Fruit fly (Drosophila melanogaster) whole organism, embryonic: Measurements from ENCODE around the gene CG6153.
A peak's percentile ranks its signal among the peaks of the same experiment; 100 is the strongest.

Experiments
- Atf3 ChIP-seq: fragments of 200-800 bp; sonication (Bioruptor generic); optimal IDR thresholded peaks from 3 replicates; lab custom pipeline; 2016; ENCODE audit warnings: missing biosample characterization, missing genetic modification characterization
- Atf6 ChIP-seq: fragments of 200-800 bp; sonication (Bioruptor generic); IDR thresholded peaks from 2 replicates; pipeline ENCODE4 v1.3.6; 2022; ENCODE audit warnings: missing biosample characterization, missing genetic modification characterization
- B-H1 ChIP-seq: fragments of 200-800 bp; sonication (Bioruptor generic); IDR thresholded peaks from 3 replicates; pipeline ENCODE4 v1.3.6; 2022; ENCODE audit warnings: missing biosample characterization, missing genetic modification characterization
- BEAF-32 ChIP-seq: fragments of 200-800 bp; sonication (Bioruptor generic); optimal IDR thresholded peaks from 3 replicates; lab custom pipeline; 2017; ENCODE audit warnings: missing biosample characterization, missing genetic modification characterization, mild to moderate bottlenecking, moderate library complexity, missing genetic modification reagents
- CG10209 ChIP-seq: fragments of 200-800 bp; sonication (Bioruptor generic); optimal IDR thresholded peaks from 3 replicates; lab custom pipeline; 2017; ENCODE audit warnings: missing biosample characterization, mild to moderate bottlenecking, missing genetic modification characterization, missing genetic modification reagents
- CG10462 ChIP-seq: fragments of 200-800 bp; sonication (Bioruptor generic); optimal IDR thresholded peaks from 2 replicates; lab custom pipeline; 2016; ENCODE audit warnings: missing biosample characterization, missing genetic modification characterization
- CG11247 ChIP-seq: fragments of 200-800 bp; sonication (Bioruptor generic); IDR thresholded peaks from 2 replicates; pipeline ENCODE4 v1.3.6; 2022; ENCODE audit warnings: missing biosample characterization, missing genetic modification characterization
- CG11456 ChIP-seq: fragments of 200-800 bp; sonication (Bioruptor generic); IDR thresholded peaks from 3 replicates; pipeline ENCODE4 v1.3.6; 2022; ENCODE audit warnings: missing biosample characterization, missing genetic modification characterization
- CG15269 ChIP-seq: fragments of 200-800 bp; sonication (Bioruptor generic); optimal IDR thresholded peaks from 2 replicates; lab custom pipeline; 2018; ENCODE audit warnings: missing biosample characterization, mild to moderate bottlenecking, missing genetic modification characterization, moderate library complexity
- CG15514 ChIP-seq: fragments of 200-800 bp; sonication (Bioruptor generic); optimal IDR thresholded peaks from 3 replicates; lab custom pipeline; 2017; ENCODE audit warnings: missing biosample characterization, missing genetic modification characterization, mild to moderate bottlenecking, moderate library complexity, missing genetic modification reagents
- CG16813 ChIP-seq: fragments of 200-800 bp; sonication (Bioruptor generic); IDR thresholded peaks from 3 replicates; pipeline ENCODE4 v1.3.6; 2022; ENCODE audit warnings: missing biosample characterization, missing genetic modification characterization; ENCODE audit not compliant: partially characterized antibody
- CG17359 ChIP-seq: fragments of 200-800 bp; sonication (Bioruptor generic); optimal IDR thresholded peaks from 3 replicates; lab custom pipeline; 2018; ENCODE audit warnings: missing biosample characterization, mild to moderate bottlenecking, missing genetic modification characterization, moderate library complexity
- CG18262 ChIP-seq: fragments of 200-800 bp; optimal IDR thresholded peaks from 3 replicates; lab custom pipeline; 2019; ENCODE audit warnings: missing biosample characterization, mild to moderate bottlenecking, missing genetic modification characterization, moderate library complexity
- CG31365 ChIP-seq: fragments of 200-800 bp; sonication (Bioruptor generic); optimal IDR thresholded peaks from 2 replicates; lab custom pipeline; 2018; ENCODE audit warnings: missing biosample characterization, mild to moderate bottlenecking, missing genetic modification characterization
- CG31388 ChIP-seq: fragments of 200-800 bp; sonication (Bioruptor generic); optimal IDR thresholded peaks from 2 replicates; lab custom pipeline; 2016; ENCODE audit warnings: missing biosample characterization, missing genetic modification characterization
- CG31441 ChIP-seq: fragments of 200-800 bp; sonication (Bioruptor generic); IDR thresholded peaks from 2 replicates; pipeline ENCODE4 v1.3.6; 2022; ENCODE audit warnings: missing biosample characterization, missing genetic modification characterization
- CG32532 ChIP-seq: fragments of 200-800 bp; sonication (Bioruptor generic); IDR thresholded peaks from 2 replicates; pipeline ENCODE4 v1.3.6; 2022; ENCODE audit warnings: missing biosample characterization, missing genetic modification characterization
- CG33557 ChIP-seq: fragments of 200-800 bp; sonication (Bioruptor generic); optimal IDR thresholded peaks from 2 replicates; lab custom pipeline; 2019; ENCODE audit warnings: missing biosample characterization, mild to moderate bottlenecking, missing genetic modification characterization, moderate library complexity
- CG7556 ChIP-seq: fragments of 200-800 bp; sonication (Bioruptor generic); optimal IDR thresholded peaks from 2 replicates; lab custom pipeline; 2017; ENCODE audit warnings: missing biosample characterization, mild to moderate bottlenecking, missing genetic modification characterization
- CG9797 ChIP-seq: fragments of 200-800 bp; sonication (Bioruptor generic); optimal IDR thresholded peaks from 3 replicates; lab custom pipeline; 2018; ENCODE audit warnings: missing biosample characterization, mild to moderate bottlenecking, missing genetic modification characterization
- CoRest ChIP-seq: fragments of 200-800 bp; sonication (Bioruptor generic); optimal IDR thresholded peaks from 3 replicates; lab custom pipeline; 2018; ENCODE audit warnings: missing biosample characterization, mild to moderate bottlenecking, missing genetic modification characterization, moderate library complexity
- Doc3 ChIP-seq: fragments of 200-800 bp; sonication (Bioruptor generic); IDR thresholded peaks from 3 replicates; pipeline ENCODE4 v1.3.6; 2022; ENCODE audit warnings: missing biosample characterization, missing genetic modification characterization; ENCODE audit not compliant: partially characterized antibody
- HmgZ ChIP-seq: fragments of 200-800 bp; sonication (Bioruptor generic); optimal IDR thresholded peaks from 2 replicates; lab custom pipeline; 2018; ENCODE audit warnings: missing biosample characterization, mild to moderate bottlenecking, missing genetic modification characterization
- Kr ChIP-seq: fragments of 200-800 bp; sonication (Bioruptor generic); optimal IDR thresholded peaks from 2 replicates; lab custom pipeline; 2017; ENCODE audit warnings: missing biosample characterization, mild to moderate bottlenecking, missing genetic modification characterization
- MBD-R2 ChIP-seq: fragments of 200-800 bp; sonication (Bioruptor generic); IDR thresholded peaks from 2 replicates; pipeline ENCODE4 v1.3.6; 2022; ENCODE audit warnings: missing biosample characterization, missing genetic modification characterization
- MESR4 ChIP-seq: fragments of 200-800 bp; sonication (Bioruptor generic); optimal IDR thresholded peaks from 2 replicates; lab custom pipeline; 2018; ENCODE audit warnings: missing biosample characterization, mild to moderate bottlenecking, missing genetic modification characterization, moderate library complexity
- Meics ChIP-seq: fragments of 200-800 bp; sonication (Bioruptor generic); optimal IDR thresholded peaks from 2 replicates; lab custom pipeline; 2017; ENCODE audit warnings: missing biosample characterization, mild to moderate bottlenecking, missing genetic modification characterization
- NK7.1 ChIP-seq: fragments of 200-800 bp; sonication (Bioruptor generic); optimal IDR thresholded peaks from 3 replicates; lab custom pipeline; 2016; ENCODE audit warnings: missing biosample characterization, missing genetic modification characterization
- Oli ChIP-seq: fragments of 200-800 bp; sonication (Bioruptor generic); optimal IDR thresholded peaks from 2 replicates; lab custom pipeline; 2018; ENCODE audit warnings: missing biosample characterization, mild to moderate bottlenecking, missing genetic modification characterization, moderate library complexity
- Rfx ChIP-seq: fragments of 200-800 bp; sonication (Bioruptor generic); IDR thresholded peaks from 2 replicates; pipeline ENCODE4 v1.3.6; 2022; ENCODE audit warnings: missing biosample characterization, missing genetic modification characterization
- Scr ChIP-seq: fragments of 200-800 bp; sonication (Bioruptor generic); IDR thresholded peaks from 2 replicates; pipeline ENCODE4 v1.3.6; 2022; ENCODE audit warnings: missing biosample characterization, missing genetic modification characterization; ENCODE audit not compliant: partially characterized antibody
- Sox100B ChIP-seq: fragments of 200-800 bp; sonication (Bioruptor generic); optimal IDR thresholded peaks from 3 replicates; lab custom pipeline; 2018; ENCODE audit warnings: missing biosample characterization, mild to moderate bottlenecking, missing genetic modification characterization
- Vsx1 ChIP-seq: fragments of 200-800 bp; sonication (Bioruptor generic); optimal IDR thresholded peaks from 2 replicates; lab custom pipeline; 2017; ENCODE audit warnings: missing biosample characterization, mild to moderate bottlenecking, missing genetic modification characterization, missing genetic modification reagents
- Xbp1 ChIP-seq: fragments of 200-800 bp; sonication (Bioruptor generic); optimal IDR thresholded peaks from 3 replicates; lab custom pipeline; 2016; ENCODE audit warnings: missing biosample characterization, mild to moderate bottlenecking, missing genetic modification characterization
- disco-r ChIP-seq: fragments of 200-800 bp; sonication (Bioruptor generic); optimal IDR thresholded peaks from 2 replicates; lab custom pipeline; 2016; ENCODE audit warnings: missing biosample characterization, missing genetic modification characterization
- dpn ChIP-seq, 2 experiments: fragments of 200-800 bp; sonication (Bioruptor generic); optimal IDR thresholded peaks; 3 replicates each; lab custom pipeline; 2016; ENCODE audit warnings: missing biosample characterization in 2 of 2, missing genetic modification characterization in 2 of 2
- ewg ChIP-seq: fragments of 200-800 bp; sonication (Bioruptor generic); optimal IDR thresholded peaks from 3 replicates; lab custom pipeline; 2017; ENCODE audit warnings: mild to moderate bottlenecking, missing biosample characterization, missing genetic modification reagents, missing genetic modification characterization
- gem ChIP-seq: fragments of 200-800 bp; sonication (Bioruptor generic); optimal IDR thresholded peaks from 2 replicates; lab custom pipeline; 2019; ENCODE audit warnings: missing biosample characterization, mild to moderate bottlenecking, missing genetic modification characterization, moderate library complexity
- her ChIP-seq: fragments of 200-800 bp; sonication (Bioruptor generic); optimal IDR thresholded peaks from 2 replicates; lab custom pipeline; 2016; ENCODE audit warnings: missing biosample characterization, missing genetic modification characterization
- inv ChIP-seq: fragments of 200-800 bp; sonication (Bioruptor generic); IDR thresholded peaks from 2 replicates; pipeline ENCODE4 v1.3.6; 2022; ENCODE audit warnings: missing biosample characterization, missing genetic modification characterization; ENCODE audit not compliant: partially characterized antibody
- ken ChIP-seq: fragments of 200-800 bp; sonication (Bioruptor generic); IDR thresholded peaks from 3 replicates; pipeline ENCODE4 v1.3.6; 2022; ENCODE audit warnings: missing biosample characterization, missing genetic modification characterization
- nmo ChIP-seq: fragments of 200-800 bp; sonication (Bioruptor generic); optimal IDR thresholded peaks from 2 replicates; lab custom pipeline; 2018; ENCODE audit warnings: missing biosample characterization, mild to moderate bottlenecking, missing genetic modification characterization, moderate library complexity
- odd ChIP-seq: fragments of 200-800 bp; sonication (Bioruptor generic); optimal IDR thresholded peaks from 2 replicates; lab custom pipeline; 2017; ENCODE audit warnings: missing biosample characterization, mild to moderate bottlenecking, missing genetic modification characterization
- phol ChIP-seq: fragments of 200-800 bp; sonication (Bioruptor generic); optimal IDR thresholded peaks from 3 replicates; lab custom pipeline; 2018; ENCODE audit warnings: missing biosample characterization, mild to moderate bottlenecking, missing genetic modification characterization, moderate library complexity
- seq ChIP-seq: fragments of 200-800 bp; sonication (Bioruptor generic); IDR thresholded peaks from 2 replicates; pipeline ENCODE4 v1.3.6; 2022; ENCODE audit warnings: missing biosample characterization, missing genetic modification characterization
- tll ChIP-seq, 2 experiments: fragments of 200-800 bp in 1 of 2; fragments of >200 bp in 1 of 2; sonication (Bioruptor generic) in 1 of 2; optimal IDR thresholded peaks; 2 replicates each; lab custom pipeline; 2017 to 2019; ENCODE audit warnings: missing biosample characterization in 2 of 2, missing genetic modification characterization in 2 of 2, mild to moderate bottlenecking in 1 of 2, moderate library complexity in 1 of 2
- wdn ChIP-seq: fragments of 200-800 bp; sonication (Bioruptor generic); IDR thresholded peaks from 2 replicates; pipeline ENCODE4 v1.3.6; 2022; ENCODE audit warnings: missing biosample characterization, missing genetic modification characterization
- zf30C ChIP-seq: fragments of 200-800 bp; sonication (Bioruptor generic); optimal IDR thresholded peaks from 3 replicates; lab custom pipeline; 2018; ENCODE audit warnings: missing biosample characterization, mild to moderate bottlenecking, missing genetic modification characterization

The CG6153 gene

DNA sequence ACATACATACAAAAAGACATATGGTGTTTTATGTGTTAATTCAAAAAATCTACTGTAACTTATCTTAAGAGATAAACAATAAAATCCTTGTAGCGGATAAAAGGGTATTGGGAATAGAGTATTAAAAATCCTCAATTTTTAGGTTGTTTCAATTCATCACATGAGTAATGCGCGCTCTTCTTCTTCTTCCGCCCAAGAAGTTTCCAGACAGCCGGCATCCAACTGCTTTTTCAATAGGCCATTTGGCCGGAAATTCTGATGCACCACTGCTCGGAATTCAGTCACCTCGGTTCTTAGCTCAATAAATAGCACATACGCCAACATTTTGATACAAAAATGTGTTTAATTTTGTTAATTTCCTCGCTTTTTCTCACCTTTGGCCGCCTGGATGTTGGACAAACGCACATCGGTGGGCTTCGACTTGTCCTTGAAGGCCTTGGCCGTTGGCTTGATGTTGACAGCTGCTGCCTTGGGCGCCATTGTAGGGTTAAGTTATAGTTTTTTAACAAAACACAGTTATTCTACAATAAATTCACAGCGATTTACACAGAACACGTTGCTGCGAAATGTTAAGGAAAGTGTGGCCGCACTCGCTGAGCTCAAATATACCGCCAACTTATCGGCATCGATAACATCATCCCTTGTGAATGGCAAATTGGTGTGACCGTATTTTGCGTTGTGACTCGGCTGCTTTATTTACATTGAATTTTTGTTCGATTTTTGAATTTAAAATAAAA lies at the start of gene CG6153, which contains the start of gene CCT4 (continued):
- 0 out of 3 replicates have a peak, but pooled peaks have one; percentile 12 for TF ChIP-seq Doc3
- TF ChIP-seq HmgZ: peak; percentile 3
- no peak for TF ChIP-seq odd (GFP tag; lab: Kevin White, UChicago)
- peak; percentile 84 for TF ChIP-seq CG9797 (GFP tag; lab: Kevin White, UChicago)
- TF ChIP-seq CG31388 (GFP tag; lab: Kevin White, UChicago): no peak
- TF ChIP-seq zf30C (GFP tag; lab: Kevin White, UChicago): no peak
- TF ChIP-seq ken (GFP tag; lab: Robert Waterston, UW): no peak
- TF ChIP-seq CG10462: no peak
- TF ChIP-seq CG33557 (GFP tag; lab: Kevin White, UChicago): no peak
- TF ChIP-seq CG16813: peak; percentile 61; the same call in 2 of the 3 replicates
- TF ChIP-seq tll (GFP tag; optimal IDR thresholded peaks at IDR 0.05; lab: Kevin White, UChicago): peak in 1 of 2 experiments; percentile 50
- peak; percentile 27 for TF ChIP-seq phol (tag; lab: Kevin White, UChicago)
- TF ChIP-seq MBD-R2 (GFP tag; lab: Robert Waterston, UW): peak; percentile 92
- no peak for TF ChIP-seq CG11456 (GFP tag; lab: Robert Waterston, UW)
- peak; percentile 62 for TF ChIP-seq MESR4
- no peak for TF ChIP-seq wdn
- no peak for TF ChIP-seq Rfx (GFP tag; lab: Robert Waterston, UW)
- no peak for TF ChIP-seq NK7.1 (GFP tag; lab: Kevin White, UChicago)
- no peak for TF ChIP-seq inv (GFP tag; lab: Robert Waterston, UW)
- no peak for TF ChIP-seq disco-r (GFP tag; lab: Kevin White, UChicago)
- peak; percentile 36 for TF ChIP-seq nmo (GFP tag; lab: Kevin White, UChicago)
- peak; percentile 38; the same call in 1 of the 2 replicates for TF ChIP-seq Scr (GFP tag; lab: Robert Waterston, UW)
- TF ChIP-seq, all 482 proteins: peak for 60

DNA sequence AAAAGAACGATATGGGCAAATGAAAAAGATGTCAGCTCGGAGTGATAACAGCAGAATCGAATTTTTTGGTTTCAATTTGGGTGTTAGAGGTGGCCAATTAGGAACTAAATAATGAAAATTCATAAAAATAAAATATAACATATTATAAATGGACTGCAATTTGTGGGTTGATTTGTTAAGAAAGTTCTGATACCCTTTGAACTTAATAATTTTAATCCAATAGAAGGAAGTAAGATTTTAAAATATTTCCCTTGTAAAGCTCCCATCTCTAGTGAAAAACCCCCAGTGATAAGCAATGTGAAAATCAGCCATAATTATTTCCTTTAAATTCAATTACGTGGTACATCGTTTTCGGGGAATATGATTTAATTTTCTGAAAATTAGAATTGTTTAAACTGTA lies 48.5 kb upstream of the CG6153 start:
- TF ChIP-seq Xbp1 (GFP tag; lab: Kevin White, UChicago) (peak; percentile 3), CoRest (tag; lab: Kevin White, UChicago) (peak; percentile 45), tll (GFP tag; optimal IDR thresholded peaks at IDR 0.05; lab: Kevin White, UChicago) (no peak), seq (no peak), CG17359 (tag; lab: Kevin White, UChicago) (no peak), gem (tag; lab: Kevin White, UChicago) (peak; percentile 65), Meics (GFP tag; lab: Kevin White, UChicago) (peak; percentile 19), CG31441 (GFP tag; lab: Robert Waterston, UW) (0 out of 2 replicates have a peak, but pooled peaks have one; percentile 38), dpn (GFP tag; optimal IDR thresholded peaks at IDR 0.05; lab: Kevin White, UChicago) (peak in 1 of 2 experiments; percentile 13), CG32532 (no peak), ewg (no peak), CG18262 (tag; lab: Kevin White, UChicago) (peak; percentile 53), Sox100B (GFP tag; lab: Kevin White, UChicago) (peak; percentile 14), Kr (no peak), CG15269 (tag; lab: Kevin White, UChicago) (peak; percentile 35), CG7556 (GFP tag; lab: Kevin White, UChicago) (no peak), CG15514 (peak; percentile 16), CG11247 (GFP tag; lab: Robert Waterston, UW) (no peak), Vsx1 (no peak), BEAF-32 (GFP tag; lab: Kevin White, UChicago) (peak; percentile 13), Atf3 (GFP tag; lab: Kevin White, UChicago) (no peak), CG10209 (GFP tag; lab: Kevin White, UChicago) (peak; percentile 31), Atf6 (GFP tag; lab: Robert Waterston, UW) (peak; percentile 45; the same call in 1 of the 2 replicates), B-H1 (GFP tag; lab: Robert Waterston, UW) (no peak), her (GFP tag; lab: Kevin White, UChicago) (no peak), CG31365 (tag; lab: Kevin White, UChicago) (no peak), Oli (tag; lab: Kevin White, UChicago) (peak; percentile 15)
